Worm (Caenorhabditis elegans): ENCODE results near the gene srlf-16.

The srlf-16 gene

ce11 chrV:8145329-8145728 lies 40.8 kb downstream of the srlf-16 start, which contains the start of gene D1014.13:
TSS of gene D1014.13 (plus strand) at chrV:8145629.
- TF ChIP-seq nhr-11 (tag; optimal IDR thresholded peaks at IDR 0.05) (no peak), aly-2 (tag; optimal IDR thresholded peaks at IDR 0.05) (no peak), mdl-1 (tag; optimal IDR thresholded peaks at IDR 0.05) (no peak), sem-4 (tag; optimal IDR thresholded peaks at IDR 0.05) (no peak), ceh-82 (tag; optimal IDR thresholded peaks at IDR 0.05) (no peak), ztf-1 (GFP tag; conservative IDR thresholded peaks at IDR 0.05) (no peak), elt-3 (tag; optimal IDR thresholded peaks at IDR 0.05) (no peak), ztf-4 (tag; optimal IDR thresholded peaks at IDR 0.05) (no peak), C34F6.9 (tag; optimal IDR thresholded peaks at IDR 0.05) (no peak), skn-1 (tag; optimal IDR thresholded peaks at IDR 0.05) (no peak), unc-62 (GFP tag; optimal IDR thresholded peaks at IDR 0.05) (no peak), unc-55 (GFP tag; optimal IDR thresholded peaks at IDR 0.05) (no peak), nhr-12 (tag; optimal IDR thresholded peaks at IDR 0.05) (no peak), egl-27 (tag; optimal IDR thresholded peaks at IDR 0.05) (no peak)
